Worm (Caenorhabditis elegans) whole organism, early embryonic: Measurements from ENCODE around the gene nft-1.
"Not testable (repeated sequence)": the region's sequence is repeated elsewhere in the genome, so short reads cannot be mapped to it uniquely, and the experiment has no call there.

Experiments
- F13C5.2 ChIP-seq: sonication (generic microtip); optimal IDR thresholded peaks from 2 replicates; lab custom pipeline; 2017; ENCODE audit warnings: mild to moderate bottlenecking, missing genetic modification characterization, inconsistent platforms, missing compliant biosample characterization
- ama-1 ChIP-seq: fragments of 150-350 bp; optimal IDR thresholded peaks from 2 replicates; lab custom pipeline; 2014
- ceh-36 ChIP-seq: sonication (generic microtip); optimal IDR thresholded peaks from 2 replicates; lab custom pipeline; 2016; ENCODE audit warnings: missing genetic modification characterization, inconsistent platforms, missing compliant biosample characterization
- flt-1 ChIP-seq: fragments of 200-800 bp; sonication (Bioruptor generic); IDR thresholded peaks from 2 replicates; pipeline ENCODE4 v1.3.6; 2022; ENCODE audit warnings: missing genetic modification characterization, missing compliant biosample characterization
- hmbx-1 ChIP-seq: sonication (generic microtip); optimal IDR thresholded peaks from 2 replicates; lab custom pipeline; 2016; ENCODE audit warnings: mild to moderate bottlenecking, missing genetic modification characterization, missing compliant biosample characterization
- pes-1 ChIP-seq: fragments of 200-800 bp; sonication (Bioruptor generic); IDR thresholded peaks from 2 replicates; pipeline ENCODE4 v1.3.6; 2022; ENCODE audit warnings: missing genetic modification reagents, missing genetic modification characterization, missing compliant biosample characterization
- tbx-11 ChIP-seq: fragments of 200-800 bp; sonication (Bioruptor generic); IDR thresholded peaks from 2 replicates; pipeline ENCODE4 v1.3.6; 2022; ENCODE audit warnings: missing genetic modification characterization, missing compliant biosample characterization
- tra-4 ChIP-seq: sonication (generic microtip); optimal IDR thresholded peaks from 2 replicates; lab custom pipeline; 2017; ENCODE audit warnings: missing genetic modification characterization, missing compliant biosample characterization

- TF ChIP-seq ceh-36 (tag; lab: Kevin White, UChicago); ama-1; tra-4 (tag; lab: Kevin White, UChicago); hmbx-1 (tag; lab: Kevin White, UChicago); flt-1 (GFP tag; lab: Robert Waterston, UW); pes-1 (GFP tag; lab: Robert Waterston, UW); F13C5.2 (tag; lab: Kevin White, UChicago); tbx-11 (GFP tag; lab: Robert Waterston, UW): not testable (repeated sequence)
These were observed 40.0 kb upstream of the nft-1 start, which contains the start of gene fbxb-22 for ce11 chrIII:11883694-11884093.
